Worm (Caenorhabditis elegans) whole organism, L4 larva: ENCODE results near the gene Y55F3AM.13.

Experiments used
- aha-1 ChIP-seq: fragments of 150-350 bp; peaks from one replicate; lab custom pipeline; 2014; ENCODE audit warnings: missing biosample characterization, missing genetic modification characterization
- ces-1 ChIP-seq: fragments of 150-350 bp; sonication (generic microtip); optimal IDR thresholded peaks from 4 replicates; lab custom pipeline; 2014; ENCODE audit warnings: missing biosample characterization, missing genetic modification reagents, missing genetic modification characterization
- dmd-9 ChIP-seq: fragments of 200-800 bp; sonication (Bioruptor generic); IDR thresholded peaks from 2 replicates; pipeline ENCODE4 v1.3.6; 2022; ENCODE audit warnings: missing genetic modification reagents, missing genetic modification characterization, missing compliant biosample characterization
- fos-1 ChIP-seq: fragments of 150-350 bp; optimal IDR thresholded peaks from 2 replicates; lab custom pipeline; 2014; ENCODE audit warnings: missing biosample characterization, missing genetic modification characterization
- gei-8 ChIP-seq: fragments of 200-800 bp; sonication (Bioruptor generic); optimal IDR thresholded peaks from 2 replicates; lab custom pipeline; 2018; ENCODE audit warnings: mild to moderate bottlenecking, missing genetic modification characterization, missing compliant biosample characterization
- hif-1 ChIP-seq, 2 experiments: sonication (generic microtip); optimal IDR thresholded peaks; 2 replicates each; lab custom pipeline; 2016 to 2017; ENCODE audit warnings: missing compliant biosample characterization in 2 of 2, missing genetic modification characterization in 2 of 2, missing genetic modification reagents in 2 of 2, missing genotype in 2 of 2, mild to moderate bottlenecking in 1 of 2
- mxl-3 ChIP-seq: fragments of 200-800 bp; sonication (Bioruptor generic); optimal IDR thresholded peaks from 2 replicates; lab custom pipeline; 2018; ENCODE audit warnings: mild to moderate bottlenecking, missing genetic modification characterization, missing compliant biosample characterization
- nhr-28 ChIP-seq: fragments of 150-350 bp; optimal IDR thresholded peaks from 2 replicates; lab custom pipeline; 2014; ENCODE audit warnings: missing biosample characterization, missing genetic modification characterization
- nhr-76 ChIP-seq: fragments of 150-350 bp; optimal IDR thresholded peaks from 2 replicates; lab custom pipeline; 2014; ENCODE audit warnings: missing biosample characterization, missing genetic modification characterization
- snpc-4 ChIP-seq: fragments of 150-350 bp; optimal IDR thresholded peaks from 2 replicates; lab custom pipeline; 2014; ENCODE audit warnings: missing biosample characterization, missing genetic modification characterization
- spr-1 ChIP-seq: sonication (generic microtip); optimal IDR thresholded peaks from 2 replicates; lab custom pipeline; 2016; ENCODE audit warnings: mild to moderate bottlenecking, missing genetic modification characterization, missing compliant biosample characterization
- unc-62 ChIP-seq, 3 experiments: fragments of 150-350 bp in 1 of 3; sonication (generic microtip); optimal IDR thresholded peaks in 2 of 3; peaks in 1 of 3; 1 replicate in 1 of 3; 2 replicates in 2 of 3; lab custom pipeline; 2014 to 2017; ENCODE audit warnings: missing biosample characterization in 3 of 3, missing genetic modification characterization in 3 of 3, missing genetic modification reagents in 3 of 3, missing genotype in 1 of 3
- vab-7 ChIP-seq: fragments of 200-800 bp; sonication (Bioruptor generic); IDR thresholded peaks from 2 replicates; pipeline ENCODE4 v1.3.6; 2022; ENCODE audit warnings: missing genetic modification reagents, missing genetic modification characterization, missing compliant biosample characterization

ce11 chrIV:1067430-1067829 lies 11.3 kb upstream of the Y55F3AM.13 start, which contains the start of gene znf-782:
- TF ChIP-seq snpc-4 (tag; lab: Kevin White, UChicago) (no peak), fos-1 (tag; lab: Kevin White, UChicago) (no peak), aha-1 (tag; lab: Kevin White, UChicago) (peak; percentile 94), mxl-3 (GFP tag; lab: Kevin White, UChicago) (peak; percentile 8), dmd-9 (no peak), vab-7 (GFP tag; lab: Robert Waterston, UW) (no peak), nhr-76 (no peak), unc-62 (GFP tag; optimal IDR thresholded peaks at IDR 0.05 in 1 of 2; lab: Kevin White, UChicago) (no peak), unc-62 (tag; optimal IDR thresholded peaks at IDR 0.05; lab: Kevin White, UChicago) (no peak), gei-8 (GFP tag; lab: Kevin White, UChicago) (no peak), nhr-28 (tag; lab: Kevin White, UChicago) (peak; percentile 52), spr-1 (peak; percentile 87), hif-1 (tag; optimal IDR thresholded peaks at IDR 0.05; lab: Kevin White, UChicago) (peak in 1 of 2 experiments; percentile 92), ces-1 (GFP tag; lab: Kevin White, UChicago) (no peak)
